Worm (Caenorhabditis elegans): Measurements from ENCODE around the gene Y81G3A.2.

Gene Y81G3A.2

ce11 chrII:13056580-13056979, 24.1 kb upstream of the Y81G3A.2 start, which contains the start of gene zyx-1 (continued):
- TF ChIP-seq nhr-27 (tag; optimal IDR thresholded peaks at IDR 0.05) (no peak), rcor-1 (GFP tag; IDR thresholded peaks at IDR 0.05) (no peak)

- no peak for TF ChIP-seq aptf-2 (GFP tag; conservative IDR thresholded peaks at IDR 0.05)
- no peak for TF ChIP-seq ceh-40 (GFP tag; IDR thresholded peaks at IDR 0.05)
- peak; percentile 37 for TF ChIP-seq F52B5.7 (tag; optimal IDR thresholded peaks at IDR 0.05)
- peak; percentile 81 for TF ChIP-seq zfh-2 (GFP tag; conservative IDR thresholded peaks at IDR 0.05)
- TF ChIP-seq hmg-20 (GFP tag; IDR thresholded peaks at IDR 0.05): 0 out of 2 replicates have a peak, but pooled peaks have one; percentile 16
Observed at ce11 chrII:13059196-13059595, 21.5 kb upstream of the Y81G3A.2 start.

ce11 chrII:13065251-13065650, 15.5 kb upstream of the Y81G3A.2 start:
- no peak for TF ChIP-seq B0019.2 (GFP tag; conservative IDR thresholded peaks at IDR 0.05)
- no peak for TF ChIP-seq ztf-28 (GFP tag; IDR thresholded peaks at IDR 0.05)

- TF ChIP-seq zfh-2 (GFP tag; conservative IDR thresholded peaks at IDR 0.05) (peak; percentile 94), let-526 (GFP tag; IDR thresholded peaks at IDR 0.05) (no peak), egl-44 (GFP tag; IDR thresholded peaks at IDR 0.05) (0 out of 2 replicates have a peak, but pooled peaks have one; percentile 19), cebp-1 (GFP tag; IDR thresholded peaks at IDR 0.05) (no peak), cebp-1 (tag; optimal IDR thresholded peaks at IDR 0.05) (peak; percentile 13), egrh-3 (GFP tag; IDR thresholded peaks at IDR 0.05) (peak; percentile 87), K11D2.4 (GFP tag; IDR thresholded peaks at IDR 0.05) (0 out of 2 replicates have a peak, but pooled peaks have one; percentile 36)
Observed at ce11 chrII:13066777-13067290, 13.9 kb upstream of the Y81G3A.2 start.

- TF ChIP-seq Y56A3A.18 (GFP tag; IDR thresholded peaks at IDR 0.05): no peak
- TF ChIP-seq hlh-12 (tag; optimal IDR thresholded peaks at IDR 0.05): no peak
- peak; percentile 93 for TF ChIP-seq nhr-80 (tag; optimal IDR thresholded peaks at IDR 0.05)
Observed at ce11 chrII:13073102-13073501, 7.6 kb upstream of the Y81G3A.2 start, which contains the start of gene F42G4.5. Gene F42G4.5, plus strand, starts transcription at chrII:13073480.

ce11 chrII:13073742-13074141, 7.0 kb upstream of the Y81G3A.2 start:
- TF ChIP-seq hlh-12 (tag; optimal IDR thresholded peaks at IDR 0.05) (no peak), rec-8 (tag; optimal IDR thresholded peaks at IDR 0.05) (no peak), aptf-2 (GFP tag; conservative IDR thresholded peaks at IDR 0.05) (no peak), ceh-79 (tag; optimal IDR thresholded peaks at IDR 0.05) (no peak), egl-44 (GFP tag; IDR thresholded peaks at IDR 0.05) (no peak)

ce11 chrII:13076301-13076916, 4.3 kb upstream of the Y81G3A.2 start:
- TF ChIP-seq cebp-1 (GFP tag; IDR thresholded peaks at IDR 0.05): peak; percentile 75; the same call in 1 of the 2 replicates
- TF ChIP-seq cebp-1 (tag; optimal IDR thresholded peaks at IDR 0.05): peak; percentile 83
- no peak for TF ChIP-seq D2030.7 (GFP tag; IDR thresholded peaks at IDR 0.05)
- TF ChIP-seq atf-7 (tag; optimal IDR thresholded peaks at IDR 0.05): no peak
- no peak for TF ChIP-seq rec-8 (tag; optimal IDR thresholded peaks at IDR 0.05)
- TF ChIP-seq let-607 (tag; optimal IDR thresholded peaks at IDR 0.05): peak in 1 of 2 experiments; percentile 26
- TF ChIP-seq B0336.3 (GFP tag; IDR thresholded peaks at IDR 0.05): peak; percentile 48; the same call in 1 of the 2 replicates
- peak; percentile 6 for TF ChIP-seq tbp1 (GFP tag; optimal IDR thresholded peaks at IDR 0.05)
- TF ChIP-seq madf-3 (GFP tag; IDR thresholded peaks at IDR 0.05): no peak
- TF ChIP-seq athp-1 (tag; optimal IDR thresholded peaks at IDR 0.05): no peak
- TF ChIP-seq attf-5 (GFP tag; optimal IDR thresholded peaks at IDR 0.05): peak; percentile 21
- peak; percentile 62 for TF ChIP-seq nhr-80 (tag; optimal IDR thresholded peaks at IDR 0.05)
- no peak for TF ChIP-seq F10E7.11 (tag; optimal IDR thresholded peaks at IDR 0.05)
- no peak for TF ChIP-seq fkh-3 (tag; optimal IDR thresholded peaks at IDR 0.05)
- TF ChIP-seq nhr-27 (tag; optimal IDR thresholded peaks at IDR 0.05): no peak
- no peak for TF ChIP-seq nhr-179 (tag; optimal IDR thresholded peaks at IDR 0.05)
- TF ChIP-seq egl-18 (GFP tag; IDR thresholded peaks at IDR 0.05): no peak
- no peak for TF ChIP-seq F33H1.4 (GFP tag; IDR thresholded peaks at IDR 0.05)

Data from whole organism, young adult.